Worm (Caenorhabditis elegans): ENCODE data around the gene F09E5.12.

F09E5.12 gene

ce11 chrII:5359252-5359651, 11.3 kb downstream of the F09E5.12 start, which contains the start of gene sec-6:
TSS of gene sec-6 (plus strand) at chrII:5359552.
- TF ChIP-seq pros-1 (tag; optimal IDR thresholded peaks at IDR 0.05) = no peak
- TF ChIP-seq C08G9.2 (tag; optimal IDR thresholded peaks at IDR 0.05) = no peak
- no peak for TF ChIP-seq sdc-2 (tag; optimal IDR thresholded peaks at IDR 0.05)
- no peak for TF ChIP-seq syd-9 (tag; optimal IDR thresholded peaks at IDR 0.05)
- TF ChIP-seq pat-9 (tag; optimal IDR thresholded peaks at IDR 0.05) = no peak
- TF ChIP-seq ztf-16 (tag; optimal IDR thresholded peaks at IDR 0.05) = no peak
- no peak for TF ChIP-seq ceh-19 (GFP tag; optimal IDR thresholded peaks at IDR 0.05)
- no peak for TF ChIP-seq ttx-3 (tag; optimal IDR thresholded peaks at IDR 0.05)
- no peak for TF ChIP-seq dve-1 (tag; optimal IDR thresholded peaks at IDR 0.05)
- TF ChIP-seq unc-86 (tag; optimal IDR thresholded peaks at IDR 0.05) = no peak
- no peak for TF ChIP-seq Y22D7AL.16 (tag; optimal IDR thresholded peaks at IDR 0.05)
- TF ChIP-seq eyg-1 (tag; optimal IDR thresholded peaks at IDR 0.05) = no peak
- TF ChIP-seq tbx-2 (tag; optimal IDR thresholded peaks at IDR 0.05) = no peak
- TF ChIP-seq pha-2 (tag; optimal IDR thresholded peaks at IDR 0.05) = no peak
- no peak for TF ChIP-seq ceh-45 (GFP tag; IDR thresholded peaks at IDR 0.05)
- TF ChIP-seq fkh-10 (GFP tag; optimal IDR thresholded peaks at IDR 0.05) = no peak
- no peak for TF ChIP-seq ceh-22 (tag; optimal IDR thresholded peaks at IDR 0.05)
- TF ChIP-seq pha-4 (tag; optimal IDR thresholded peaks at IDR 0.05) = no peak

ce11 chrII:5358137-5358745, 12.3 kb downstream of the F09E5.12 start, which contains the start of the genes F09E5.11 and bmy-1:
TSS of gene F09E5.11 (minus strand) at chrII:5358187.
TSS of gene bmy-1 (plus strand) at chrII:5358695.
- TF ChIP-seq ttx-3 (tag; optimal IDR thresholded peaks at IDR 0.05) (peak; percentile 7), Y22D7AL.16 (tag; optimal IDR thresholded peaks at IDR 0.05) (no peak), ceh-19 (GFP tag; optimal IDR thresholded peaks at IDR 0.05) (no peak), pros-1 (tag; optimal IDR thresholded peaks at IDR 0.05) (no peak), gmeb-2 (tag; optimal IDR thresholded peaks at IDR 0.05) (peak; percentile 34), lim-6 (tag; optimal IDR thresholded peaks at IDR 0.05) (peak; percentile 85), unc-3 (GFP tag; conservative IDR thresholded peaks at IDR 0.05) (no peak), unc-3 (tag; optimal IDR thresholded peaks at IDR 0.05) (peak; percentile 28), hlh-15 (tag; optimal IDR thresholded peaks at IDR 0.05) (peak; percentile 27), ceh-34 (tag; optimal IDR thresholded peaks at IDR 0.05) (peak; percentile 62), F13H6.1 (tag; optimal IDR thresholded peaks at IDR 0.05) (peak; percentile 27), pag-3 (tag; optimal IDR thresholded peaks at IDR 0.05; ENCODE audit: borderline replicate concordance) (no peak), zip-5 (tag; optimal IDR thresholded peaks at IDR 0.05) (peak; percentile 77), ceh-18 (tag; optimal IDR thresholded peaks at IDR 0.05) (peak; percentile 55), dve-1 (tag; optimal IDR thresholded peaks at IDR 0.05) (no peak), nfya-1 (tag; optimal IDR thresholded peaks at IDR 0.05) (peak; percentile 53), C08G9.2 (tag; optimal IDR thresholded peaks at IDR 0.05) (peak; percentile 95), pha-2 (tag; optimal IDR thresholded peaks at IDR 0.05) (no peak), K02D7.2 (tag; optimal IDR thresholded peaks at IDR 0.05) (no peak), sox-2 (GFP tag; IDR thresholded peaks at IDR 0.05) (no peak), ceh-9 (tag; optimal IDR thresholded peaks at IDR 0.05) (no peak), C38D4.7 (GFP tag; optimal IDR thresholded peaks at IDR 0.05) (no peak), ceh-14 (tag; optimal IDR thresholded peaks at IDR 0.05) (peak; percentile 52), ceh-31 (tag; optimal IDR thresholded peaks at IDR 0.05) (peak; percentile 97), T23F11.4 (GFP tag; optimal IDR thresholded peaks at IDR 0.05) (no peak), ceh-30 (tag; optimal IDR thresholded peaks at IDR 0.05) (no peak), ref-2 (tag; optimal IDR thresholded peaks at IDR 0.05) (peak; percentile 86), odd-2 (tag; optimal IDR thresholded peaks at IDR 0.05) (no peak), hlh-6 (tag; optimal IDR thresholded peaks at IDR 0.05) (peak; percentile 53), lin-11 (tag; optimal IDR thresholded peaks at IDR 0.05) (no peak), elt-2 (tag; optimal IDR thresholded peaks at IDR 0.05) (peak; percentile 98), unc-86 (tag; optimal IDR thresholded peaks at IDR 0.05) (peak; percentile 66), madf-2 (tag; optimal IDR thresholded peaks at IDR 0.05) (peak; percentile 64), ceh-6 (GFP tag; optimal IDR thresholded peaks at IDR 0.05) (no peak), tbx-7 (tag; optimal IDR thresholded peaks at IDR 0.05) (peak; percentile 87), hlh-13 (GFP tag; optimal IDR thresholded peaks at IDR 0.05) (peak; percentile 61), eyg-1 (tag; optimal IDR thresholded peaks at IDR 0.05) (no peak), ama-1 (optimal IDR thresholded peaks at IDR 0.05) (no peak), unc-55 (GFP tag; optimal IDR thresholded peaks at IDR 0.05) (no peak), ceh-24 (tag; optimal IDR thresholded peaks at IDR 0.05) (no peak), hlh-8 (tag; optimal IDR thresholded peaks at IDR 0.05) (peak; percentile 63), pat-9 (tag; optimal IDR thresholded peaks at IDR 0.05) (no peak)

Measured in whole organism, late embryonic.